Worm (Caenorhabditis elegans): ENCODE data around the gene F09B12.5.

Gene F09B12.5

DNA sequence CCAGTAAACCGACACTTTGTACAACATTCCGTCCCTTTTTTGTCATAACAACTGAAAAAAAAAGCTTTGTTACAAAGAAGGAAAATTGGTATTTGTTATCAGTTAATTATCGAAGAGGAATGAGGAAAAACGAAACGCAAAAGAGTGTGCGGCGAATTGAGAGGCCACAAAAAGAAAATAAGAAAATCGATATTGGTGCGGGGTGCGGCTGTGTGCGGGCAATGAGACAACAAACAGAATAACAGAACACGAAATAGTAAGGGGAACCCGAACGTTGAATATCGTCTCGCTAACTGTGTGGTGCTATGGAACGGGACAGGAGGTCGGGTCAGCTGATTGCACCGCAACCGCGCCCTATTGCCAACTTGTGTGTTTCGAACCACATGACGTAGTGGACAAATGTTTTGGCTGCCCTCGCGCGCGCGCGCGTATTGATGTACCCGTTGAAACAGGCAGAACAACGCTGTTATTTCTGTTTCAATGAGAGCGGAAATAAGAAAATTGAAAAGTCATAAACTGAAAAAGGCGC, 43.9 kb upstream of the F09B12.5 start, which contains the start of gene C18B12.4:
TSS of gene C18B12.4 (minus strand) at position 51 of the 529 bp plus-strand sequence.
- TF ChIP-seq mep-1 (tag; optimal IDR thresholded peaks at IDR 0.05) = peak; percentile 77
- TF ChIP-seq snu-23 (GFP tag; optimal IDR thresholded peaks at IDR 0.05) = peak; percentile 94
- no peak for TF ChIP-seq lin-39 (tag; optimal IDR thresholded peaks at IDR 0.05)
- TF ChIP-seq mdl-1 (tag; optimal IDR thresholded peaks at IDR 0.05) = peak in 1 of 2 experiments; percentile 93
- TF ChIP-seq fkh-8 (tag; optimal IDR thresholded peaks at IDR 0.05) = peak; percentile 85
- TF ChIP-seq C04F5.9 (tag; optimal IDR thresholded peaks at IDR 0.05) = peak; percentile 35
- peak; percentile 93 for TF ChIP-seq lin-13 (GFP tag; optimal IDR thresholded peaks at IDR 0.05)
- peak; percentile 79 to 90 for TF ChIP-seq lin-35 (GFP tag; optimal IDR thresholded peaks at IDR 0.05)
- peak in 2 of 3 experiments; percentile 48 to 93 for TF ChIP-seq ceh-82 (tag; optimal IDR thresholded peaks at IDR 0.05)
- TF ChIP-seq ztf-11 (tag; optimal IDR thresholded peaks at IDR 0.05) = peak in 1 of 2 experiments; percentile 19
- no peak for TF ChIP-seq aly-2 (tag; optimal IDR thresholded peaks at IDR 0.05)
- TF ChIP-seq nhr-20 (tag; optimal IDR thresholded peaks at IDR 0.05) = peak; percentile 92
- TF ChIP-seq nhr-28 (tag; optimal IDR thresholded peaks at IDR 0.05) = no peak
- TF ChIP-seq nhr-11 (tag; optimal IDR thresholded peaks at IDR 0.05) = no peak
- TF ChIP-seq swsn-7 (tag; optimal IDR thresholded peaks at IDR 0.05) = peak; percentile 78
- peak; percentile 87 for TF ChIP-seq nhr-19 (GFP tag; conservative IDR thresholded peaks at IDR 0.05)
- peak; percentile 63 for TF ChIP-seq blmp-1 (tag; optimal IDR thresholded peaks at IDR 0.05)
- no peak for TF ChIP-seq ces-1 (GFP tag; optimal IDR thresholded peaks at IDR 0.05)
- no peak for TF ChIP-seq ceh-8 (GFP tag; optimal IDR thresholded peaks at IDR 0.05)
- no peak for TF ChIP-seq unc-98 (GFP tag; IDR thresholded peaks at IDR 0.05)
- TF ChIP-seq ceh-88 (GFP tag; IDR thresholded peaks at IDR 0.05) = peak; percentile 74; the same call in 1 of the 2 replicates
- TF ChIP-seq unc-86 (tag; optimal IDR thresholded peaks at IDR 0.05) = peak; percentile 69
- TF ChIP-seq nhr-77 (tag; optimal IDR thresholded peaks at IDR 0.05) = peak; percentile 54
- TF ChIP-seq lir-3 (tag; optimal IDR thresholded peaks at IDR 0.05; ENCODE audit: poor library complexity) = peak; percentile 54
- TF ChIP-seq sptf-1 (tag; optimal IDR thresholded peaks at IDR 0.05) = no peak
- peak; percentile 45 for TF ChIP-seq jun-1 (tag; optimal IDR thresholded peaks at IDR 0.05)
- TF ChIP-seq zip-4 (GFP tag; optimal IDR thresholded peaks at IDR 0.05) = no peak
- no peak for TF ChIP-seq tlp-1 (tag; optimal IDR thresholded peaks at IDR 0.05)
- TF ChIP-seq egl-27 (tag; optimal IDR thresholded peaks at IDR 0.05) = no peak
- peak; percentile 63 to 82 for TF ChIP-seq lsy-2 (tag; optimal IDR thresholded peaks at IDR 0.05)
- TF ChIP-seq C34B4.2 (tag; optimal IDR thresholded peaks at IDR 0.05) = no peak
- no peak for TF ChIP-seq nhr-12 (tag; optimal IDR thresholded peaks at IDR 0.05)
- no peak for TF ChIP-seq aha-1 (tag; optimal IDR thresholded peaks at IDR 0.05)
- TF ChIP-seq nhr-76 (tag; optimal IDR thresholded peaks at IDR 0.05) = no peak
- TF ChIP-seq ets-5 (GFP tag; IDR thresholded peaks at IDR 0.05) = no peak
- TF ChIP-seq sup-37 (GFP tag; optimal IDR thresholded peaks at IDR 0.05) = peak; percentile 48
- TF ChIP-seq fkh-4 (tag; optimal IDR thresholded peaks at IDR 0.05; ENCODE audit: borderline replicate concordance) = peak; percentile 56
- no peak for TF ChIP-seq sox-4 (tag; optimal IDR thresholded peaks at IDR 0.05)
- TF ChIP-seq C16A3.4 (tag; optimal IDR thresholded peaks at IDR 0.05) = peak; percentile 91
- TF ChIP-seq pag-3 (tag; optimal IDR thresholded peaks at IDR 0.05; ENCODE audit: borderline replicate concordance, insufficient read depth) = peak; percentile 74
- peak; percentile 97 for TF ChIP-seq lin-14 (GFP tag; optimal IDR thresholded peaks at IDR 0.05)
- TF ChIP-seq fkh-10 (GFP tag; optimal IDR thresholded peaks at IDR 0.05) = peak; percentile 30
- TF ChIP-seq efl-1 (optimal IDR thresholded peaks at IDR 0.05) = peak; percentile 58 to 69
- peak; percentile 63 to 95 for TF ChIP-seq efl-1 (GFP tag; optimal IDR thresholded peaks at IDR 0.05 in 1 of 2)
- TF ChIP-seq ama-1 (optimal IDR thresholded peaks at IDR 0.05) = no peak
- no peak for TF ChIP-seq alr-1 (tag; optimal IDR thresholded peaks at IDR 0.05; ENCODE audit: borderline replicate concordance)
- TF ChIP-seq hlh-17 (GFP tag; optimal IDR thresholded peaks at IDR 0.05; ENCODE audit: borderline replicate concordance) = no peak
- TF ChIP-seq F16B12.6 (tag; optimal IDR thresholded peaks at IDR 0.05) = peak; percentile 19
- no peak for TF ChIP-seq mef-2 (tag; optimal IDR thresholded peaks at IDR 0.05)
- TF ChIP-seq vab-15 (tag; optimal IDR thresholded peaks at IDR 0.05) = peak; percentile 89
- no peak for TF ChIP-seq Y116A8C.19 (tag; optimal IDR thresholded peaks at IDR 0.05; ENCODE audit: borderline replicate concordance)
- TF ChIP-seq nhr-71 (tag; optimal IDR thresholded peaks at IDR 0.05) = peak; percentile 96
- no peak for TF ChIP-seq zag-1 (tag; optimal IDR thresholded peaks at IDR 0.05)
